Worm (Caenorhabditis elegans) whole organism, L1 larva: ENCODE measurements around the gene dsl-2.

Experiments
- ama-1 ChIP-seq: fragments of 150-350 bp; optimal IDR thresholded peaks from 2 replicates; lab custom pipeline; 2014
- irx-1 ChIP-seq: sonication (generic microtip); optimal IDR thresholded peaks from 2 replicates; lab custom pipeline; 2016; ENCODE audit warnings: missing genetic modification characterization, missing compliant biosample characterization
- jun-1 ChIP-seq: fragments of 150-350 bp; optimal IDR thresholded peaks from 2 replicates; lab custom pipeline; 2014; ENCODE audit warnings: missing biosample characterization, missing genetic modification reagents, missing genetic modification characterization
- lin-39 ChIP-seq: fragments of 150-350 bp; optimal IDR thresholded peaks from 2 replicates; lab custom pipeline; 2014; ENCODE audit warnings: missing biosample characterization, missing genetic modification reagents, missing genetic modification characterization
- nhr-11 ChIP-seq: fragments of 150-350 bp; optimal IDR thresholded peaks from 2 replicates; lab custom pipeline; 2014; ENCODE audit warnings: missing biosample characterization, missing genetic modification characterization
- nhr-19 ChIP-seq: fragments of 200-800 bp; sonication (Bioruptor generic); conservative IDR thresholded peaks from 2 replicates; pipeline ENCODE4 v1.3.6; 2022; ENCODE audit warnings: missing genetic modification characterization, missing compliant biosample characterization
- nhr-237 ChIP-seq: fragments of 150-350 bp; optimal IDR thresholded peaks from 2 replicates; lab custom pipeline; 2014; ENCODE audit warnings: missing biosample characterization, missing genetic modification characterization
- pqm-1 ChIP-seq: sonication (generic microtip); optimal IDR thresholded peaks from 3 replicates; lab custom pipeline; 2017; ENCODE audit warnings: missing biosample characterization, missing genetic modification characterization
- ztf-11 ChIP-seq, 2 experiments: sonication (generic microtip); optimal IDR thresholded peaks; 2 replicates each; lab custom pipeline; 2016 to 2017; ENCODE audit warnings: missing genetic modification characterization in 2 of 2, missing biosample characterization in 1 of 2, missing compliant biosample characterization in 1 of 2

DNA sequence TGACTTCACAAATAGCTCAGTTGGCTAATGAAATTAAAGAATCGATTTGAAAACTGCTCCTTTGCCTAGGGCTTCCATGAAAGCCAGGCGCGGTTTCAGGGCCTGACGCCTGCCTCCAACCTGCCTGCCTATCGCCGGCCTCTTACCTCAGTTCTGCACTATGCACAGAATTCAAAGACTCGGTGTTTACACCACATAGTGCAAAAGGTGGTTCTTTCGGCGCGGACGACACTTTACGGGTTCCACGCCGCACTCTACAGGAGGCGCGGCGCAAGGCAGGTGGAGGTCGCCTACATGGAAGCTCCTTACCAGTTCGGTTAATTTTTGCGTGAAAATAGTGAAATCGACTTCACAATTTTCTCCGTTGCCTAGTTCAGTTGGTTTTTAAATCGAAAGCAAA is 5.0 kb upstream of the dsl-2 start:
- no peak for TF ChIP-seq jun-1
- TF ChIP-seq ztf-11 (tag; optimal IDR thresholded peaks at IDR 0.05; lab: Kevin White, UChicago): no peak
- TF ChIP-seq nhr-237 (tag; lab: Kevin White, UChicago): no peak
- no peak for TF ChIP-seq lin-39
- no peak for TF ChIP-seq pqm-1
- TF ChIP-seq ama-1: no peak
- TF ChIP-seq nhr-11 (tag; lab: Kevin White, UChicago): no peak
- TF ChIP-seq nhr-19 (GFP tag; lab: Robert Waterston, UW): no peak
- TF ChIP-seq irx-1 (tag; lab: Kevin White, UChicago): no peak
